Worm (Caenorhabditis elegans): Measurements from ENCODE around the gene csn-6.

ce11 chrIV:13272494-13272893, 28.1 kb upstream of the csn-6 start, which contains the start of gene unc-26:
- no peak for TF ChIP-seq ama-1 (optimal IDR thresholded peaks at IDR 0.05)
- TF ChIP-seq ceh-13 (GFP tag; optimal IDR thresholded peaks at IDR 0.05), result no peak
- TF ChIP-seq flt-1 (GFP tag; IDR thresholded peaks at IDR 0.05), result no peak
- no peak for TF ChIP-seq pes-1 (GFP tag; IDR thresholded peaks at IDR 0.05)
- no peak for TF ChIP-seq hnd-1 (tag; optimal IDR thresholded peaks at IDR 0.05)
- no peak for TF ChIP-seq tbx-11 (GFP tag; IDR thresholded peaks at IDR 0.05)
- no peak for TF ChIP-seq scrt-1 (GFP tag; IDR thresholded peaks at IDR 0.05)
- TF ChIP-seq ets-7 (tag; optimal IDR thresholded peaks at IDR 0.05), result no peak
- no peak for TF ChIP-seq tbx-37 (GFP tag; conservative IDR thresholded peaks at IDR 0.05)
- no peak for TF ChIP-seq tra-4 (tag; optimal IDR thresholded peaks at IDR 0.05)
- TF ChIP-seq hmg-4 (GFP tag; optimal IDR thresholded peaks at IDR 0.05), result no peak
- no peak for TF ChIP-seq aly-1 (tag; optimal IDR thresholded peaks at IDR 0.05)
- TF ChIP-seq ceh-36 (tag; optimal IDR thresholded peaks at IDR 0.05), result no peak
